Worm (Caenorhabditis elegans) whole organism, L4 larva: ENCODE data around the gene nspc-12.

ENCODE experiments used
- D1046.2 ChIP-seq: fragments of 200-800 bp; sonication (Bioruptor generic); IDR thresholded peaks from 2 replicates; pipeline ENCODE4 v1.3.6; 2022; ENCODE audit warnings: missing genetic modification characterization, missing compliant biosample characterization
- F26F4.8 ChIP-seq: fragments of 200-800 bp; sonication (Bioruptor generic); conservative IDR thresholded peaks from 2 replicates; pipeline ENCODE4 v1.3.6; 2022; ENCODE audit warnings: missing genetic modification characterization, missing compliant biosample characterization
- F44E2.7 ChIP-seq: fragments of 200-800 bp; sonication (Bioruptor generic); IDR thresholded peaks from 2 replicates; pipeline ENCODE4 v2.1.2; 2022; ENCODE audit warnings: missing genetic modification characterization, missing compliant biosample characterization
- F49E8.2 ChIP-seq: sonication (generic microtip); optimal IDR thresholded peaks from 2 replicates; lab custom pipeline; 2016; ENCODE audit warnings: missing compliant biosample characterization, mild to moderate bottlenecking, missing genetic modification characterization, borderline replicate concordance
- R02D3.7 ChIP-seq: fragments of 150-350 bp; sonication (generic microtip); optimal IDR thresholded peaks from 3 replicates; lab custom pipeline; 2014; ENCODE audit warnings: missing biosample characterization, missing genetic modification characterization
- T20F7.1 ChIP-seq: fragments of 200-800 bp; sonication (Bioruptor generic); optimal IDR thresholded peaks from 2 replicates; lab custom pipeline; 2018; ENCODE audit warnings: mild to moderate bottlenecking, missing genetic modification characterization, missing compliant biosample characterization
- T26A8.4 ChIP-seq: fragments of 200-800 bp; sonication (Bioruptor generic); IDR thresholded peaks from 2 replicates; pipeline ENCODE4 v1.3.6; 2022; ENCODE audit warnings: missing genetic modification characterization, missing compliant biosample characterization
- Y105C5A.15 ChIP-seq: fragments of 200-800 bp; sonication (Bioruptor generic); IDR thresholded peaks from 2 replicates; pipeline ENCODE4 v1.3.6; 2022; ENCODE audit warnings: missing genetic modification characterization, missing compliant biosample characterization
- Y5F2A.4 ChIP-seq: fragments of 200-800 bp; sonication (Bioruptor generic); optimal IDR thresholded peaks from 2 replicates; lab custom pipeline; 2018; ENCODE audit warnings: mild to moderate bottlenecking, missing genetic modification characterization, missing compliant biosample characterization
- aly-2 ChIP-seq: sonication (generic microtip); optimal IDR thresholded peaks from 2 replicates; lab custom pipeline; 2018; ENCODE audit warnings: missing biosample characterization, missing genetic modification characterization
- ama-1 ChIP-seq: fragments of 150-350 bp; optimal IDR thresholded peaks from 2 replicates; lab custom pipeline; 2014; ENCODE audit warnings: inconsistent platforms, mixed read lengths
- attf-4 ChIP-seq: sonication (generic microtip); optimal IDR thresholded peaks from 3 replicates; lab custom pipeline; 2017; ENCODE audit warnings: missing biosample characterization, missing genetic modification characterization
- ceh-28 ChIP-seq: fragments of 150-350 bp; optimal IDR thresholded peaks from 2 replicates; lab custom pipeline; 2014; ENCODE audit warnings: missing biosample characterization, missing genetic modification reagents, missing genetic modification characterization
- ceh-32 ChIP-seq: sonication (generic microtip); optimal IDR thresholded peaks from 2 replicates; lab custom pipeline; 2016; ENCODE audit warnings: mild to moderate bottlenecking, missing genetic modification characterization, missing compliant biosample characterization; ENCODE audit not compliant: poor library complexity
- ceh-44 ChIP-seq: fragments of 200-800 bp; sonication (Bioruptor generic); IDR thresholded peaks from 2 replicates; pipeline ENCODE4 v1.3.6; 2022; ENCODE audit warnings: missing genetic modification reagents, missing genetic modification characterization, missing compliant biosample characterization
- ceh-62 ChIP-seq: sonication (generic microtip); optimal IDR thresholded peaks from 2 replicates; lab custom pipeline; 2017; ENCODE audit warnings: missing biosample characterization, missing genetic modification characterization
- ceh-82 ChIP-seq: sonication (generic microtip); optimal IDR thresholded peaks from 2 replicates; lab custom pipeline; 2017; ENCODE audit warnings: missing biosample characterization, missing genetic modification characterization
- ctbp-1 ChIP-seq: fragments of 200-800 bp; sonication (Bioruptor generic); IDR thresholded peaks from 2 replicates; pipeline ENCODE4 v1.3.6; 2022; ENCODE audit warnings: missing genetic modification reagents, missing genetic modification characterization, missing compliant biosample characterization
- daf-19 ChIP-seq: fragments of 200-800 bp; sonication (Bioruptor generic); conservative IDR thresholded peaks from 2 replicates; pipeline ENCODE4 v1.3.6; 2022; ENCODE audit warnings: missing genetic modification characterization, missing compliant biosample characterization
- daf-8 ChIP-seq: fragments of 200-800 bp; sonication (Bioruptor generic); IDR thresholded peaks from 2 replicates; pipeline ENCODE4 v1.3.6; 2022; ENCODE audit warnings: missing genetic modification characterization, missing compliant biosample characterization
- dmd-6 ChIP-seq: fragments of 200-800 bp; sonication (Bioruptor generic); IDR thresholded peaks from 2 replicates; pipeline ENCODE4 v1.3.6; 2022; ENCODE audit warnings: missing genetic modification reagents, missing genetic modification characterization, missing compliant biosample characterization
- dve-1 ChIP-seq: sonication (generic microtip); optimal IDR thresholded peaks from 2 replicates; lab custom pipeline; 2017; ENCODE audit warnings: antibody characterized with exemption, mild to moderate bottlenecking, missing genetic modification characterization, missing compliant biosample characterization; ENCODE audit not compliant: insufficient read depth
- fkh-10 ChIP-seq: fragments of 150-350 bp; optimal IDR thresholded peaks from 2 replicates; lab custom pipeline; 2014; ENCODE audit warnings: missing biosample characterization, missing genetic modification reagents, missing genetic modification characterization
- fos-1 ChIP-seq: fragments of 150-350 bp; optimal IDR thresholded peaks from 2 replicates; lab custom pipeline; 2014; ENCODE audit warnings: missing biosample characterization, missing genetic modification characterization
- hlh-11 ChIP-seq: fragments of 200-800 bp; sonication (Bioruptor generic); optimal IDR thresholded peaks from 2 replicates; lab custom pipeline; 2018; ENCODE audit warnings: mild to moderate bottlenecking, missing genetic modification characterization, missing compliant biosample characterization
- hlh-30 ChIP-seq: sonication (generic microtip); optimal IDR thresholded peaks from 2 replicates; lab custom pipeline; 2017; ENCODE audit warnings: antibody characterized with exemption, mild to moderate bottlenecking, missing genetic modification characterization, missing compliant biosample characterization; ENCODE audit not compliant: insufficient read depth
- hmg-1.1 ChIP-seq: fragments of 200-800 bp; sonication (Bioruptor generic); IDR thresholded peaks from 2 replicates; pipeline ENCODE4 v1.3.6; 2022; ENCODE audit warnings: missing genetic modification reagents, missing genetic modification characterization, missing compliant biosample characterization
- lin-1 ChIP-seq: fragments of 200-800 bp; sonication (Bioruptor generic); IDR thresholded peaks from 2 replicates; pipeline ENCODE4 v1.3.6; 2022; ENCODE audit warnings: missing genetic modification reagents, missing genetic modification characterization, missing compliant biosample characterization
- lin-38 ChIP-seq: fragments of 200-800 bp; sonication (Bioruptor generic); IDR thresholded peaks from 2 replicates; pipeline ENCODE4 v1.3.6; 2022; ENCODE audit warnings: missing genetic modification reagents, missing genetic modification characterization, missing compliant biosample characterization
- madf-5 ChIP-seq, 2 experiments: fragments of 200-800 bp; sonication (Bioruptor generic); IDR thresholded peaks; 2 replicates each; pipeline ENCODE4 v1.3.6; 2022; ENCODE audit warnings: missing compliant biosample characterization in 2 of 2, missing genetic modification characterization in 2 of 2
- mxl-3 ChIP-seq: fragments of 200-800 bp; sonication (Bioruptor generic); optimal IDR thresholded peaks from 2 replicates; lab custom pipeline; 2018; ENCODE audit warnings: mild to moderate bottlenecking, missing genetic modification characterization, missing compliant biosample characterization
- nhr-10 ChIP-seq: fragments of 150-350 bp; optimal IDR thresholded peaks from 2 replicates; lab custom pipeline; 2014; ENCODE audit warnings: missing biosample characterization, missing genetic modification characterization
- nhr-11 ChIP-seq: fragments of 150-350 bp; optimal IDR thresholded peaks from 2 replicates; lab custom pipeline; 2014; ENCODE audit warnings: missing biosample characterization, missing genetic modification characterization
- nhr-25 ChIP-seq: sonication (generic microtip); optimal IDR thresholded peaks from 2 replicates; lab custom pipeline; 2017; ENCODE audit warnings: missing genetic modification characterization, mild to moderate bottlenecking, missing compliant biosample characterization, antibody characterized with exemption, moderate library complexity, borderline replicate concordance; ENCODE audit not compliant: insufficient read depth
- nhr-28 ChIP-seq: fragments of 150-350 bp; optimal IDR thresholded peaks from 2 replicates; lab custom pipeline; 2014; ENCODE audit warnings: missing biosample characterization, missing genetic modification characterization
- nhr-42 ChIP-seq: fragments of 200-800 bp; sonication (Bioruptor generic); IDR thresholded peaks from 2 replicates; pipeline ENCODE4 v1.3.6; 2022; ENCODE audit warnings: missing genetic modification characterization, missing compliant biosample characterization
- php-3 ChIP-seq: fragments of 200-800 bp; sonication (Bioruptor generic); IDR thresholded peaks from 2 replicates; pipeline ENCODE4 v1.3.6; 2022; ENCODE audit warnings: missing genetic modification reagents, missing genetic modification characterization, missing compliant biosample characterization
- sdz-12 ChIP-seq: fragments of 200-800 bp; sonication (Bioruptor generic); optimal IDR thresholded peaks from 2 replicates; lab custom pipeline; 2018; ENCODE audit warnings: mild to moderate bottlenecking, missing genetic modification characterization, missing compliant biosample characterization
- tra-1 ChIP-seq: fragments of 200-800 bp; sonication (Bioruptor generic); IDR thresholded peaks from 2 replicates; pipeline ENCODE4 v1.3.6; 2022; ENCODE audit warnings: missing genetic modification reagents, missing genetic modification characterization, missing compliant biosample characterization
- unc-130 ChIP-seq: sonication (generic microtip); optimal IDR thresholded peaks from 2 replicates; lab custom pipeline; 2016; ENCODE audit warnings: missing genetic modification reagents, missing genetic modification characterization, missing compliant biosample characterization
- unc-39 ChIP-seq: sonication (generic microtip); optimal IDR thresholded peaks from 2 replicates; lab custom pipeline; 2017; ENCODE audit warnings: missing biosample characterization, missing genetic modification characterization
- vab-7 ChIP-seq: fragments of 200-800 bp; sonication (Bioruptor generic); IDR thresholded peaks from 2 replicates; pipeline ENCODE4 v1.3.6; 2022; ENCODE audit warnings: missing genetic modification reagents, missing genetic modification characterization, missing compliant biosample characterization
- zip-11 ChIP-seq: fragments of 200-800 bp; sonication (Bioruptor generic); IDR thresholded peaks from 2 replicates; pipeline ENCODE4 v1.3.6; 2022; ENCODE audit warnings: missing genetic modification characterization, missing compliant biosample characterization
- zip-2 ChIP-seq: fragments of 150-350 bp; optimal IDR thresholded peaks from 2 replicates; lab custom pipeline; 2014; ENCODE audit warnings: missing biosample characterization, missing genetic modification characterization
- ztf-7 ChIP-seq: fragments of 150-350 bp; optimal IDR thresholded peaks from 2 replicates; lab custom pipeline; 2014; ENCODE audit warnings: missing biosample characterization, missing genetic modification characterization

The nspc-12 gene

DNA sequence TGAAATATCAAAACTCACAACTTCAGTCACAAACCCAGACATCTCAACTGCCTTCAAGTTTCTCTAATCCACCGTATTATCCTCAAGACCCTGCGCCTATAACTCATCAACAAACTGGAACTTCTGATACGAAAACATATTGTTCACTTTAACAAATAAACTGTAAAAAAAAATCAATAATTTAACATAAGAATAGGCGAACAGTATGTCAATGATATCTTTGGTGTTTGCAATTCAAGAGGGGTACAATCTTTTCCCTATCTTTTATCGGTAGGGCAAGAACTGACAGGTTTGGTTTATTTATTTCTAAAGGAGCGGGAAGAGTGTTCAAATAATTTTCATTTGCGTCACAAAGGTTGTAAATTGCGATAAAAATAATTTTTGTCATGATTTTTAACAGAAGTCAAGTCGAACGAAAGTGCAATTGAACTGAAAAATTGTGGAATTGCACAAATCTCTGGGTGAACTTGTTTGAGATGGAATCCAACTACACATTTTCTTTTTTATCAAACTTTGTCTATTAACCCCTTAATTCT is 6.5 kb upstream of the nspc-12 start (continued):
- TF ChIP-seq ctbp-1 (GFP tag; lab: Robert Waterston, UW) = peak; percentile 98
- TF ChIP-seq lin-38 (GFP tag; lab: Robert Waterston, UW) = peak; percentile 84
- peak; percentile 96 for TF ChIP-seq zip-2 (tag; lab: Kevin White, UChicago)
- peak; percentile 100 for TF ChIP-seq dve-1
- peak; percentile 72 for TF ChIP-seq ceh-82 (tag; lab: Kevin White, UChicago)
- TF ChIP-seq php-3 (GFP tag; lab: Robert Waterston, UW) = peak; percentile 93; the same call in 1 of the 2 replicates
- no peak for TF ChIP-seq sdz-12 (GFP tag; lab: Kevin White, UChicago)
- TF ChIP-seq F26F4.8 = no peak
- TF ChIP-seq madf-5 (GFP tag; IDR thresholded peaks at IDR 0.05; lab: Robert Waterston, UW) = peak in 1 of 2 experiments; percentile 85; a peak in 1 of 4 replicates
- peak; percentile 96 for TF ChIP-seq hlh-11 (tag; lab: Kevin White, UChicago)
- peak; percentile 95 for TF ChIP-seq ztf-7 (tag; lab: Kevin White, UChicago)
- TF ChIP-seq Y105C5A.15 = peak; percentile 70; the same call in 1 of the 2 replicates
- peak; percentile 99 for TF ChIP-seq T26A8.4
- peak; percentile 87; the same call in 1 of the 2 replicates for TF ChIP-seq D1046.2 (GFP tag; lab: Robert Waterston, UW)
- peak; percentile 93 for TF ChIP-seq hlh-30
- peak; percentile 50 for TF ChIP-seq attf-4
- TF ChIP-seq fos-1 (tag; lab: Kevin White, UChicago) = peak; percentile 98
- TF ChIP-seq aly-2 (tag; lab: Kevin White, UChicago) = no peak
- TF ChIP-seq Y5F2A.4 (GFP tag; lab: Kevin White, UChicago) = peak; percentile 90
- peak; percentile 32 for TF ChIP-seq R02D3.7
- TF ChIP-seq nhr-25 (tag; lab: Kevin White, UChicago) = peak; percentile 84
- TF ChIP-seq nhr-42 (GFP tag; lab: Robert Waterston, UW) = peak; percentile 97
- peak; percentile 91 for TF ChIP-seq nhr-28
- TF ChIP-seq ceh-32 (tag; lab: Kevin White, UChicago) = peak; percentile 89
- TF ChIP-seq F49E8.2 (tag; lab: Kevin White, UChicago) = peak; percentile 39
- TF ChIP-seq unc-39 (tag; lab: Kevin White, UChicago) = peak; percentile 38
- peak; percentile 89 for TF ChIP-seq mxl-3 (GFP tag; lab: Kevin White, UChicago)
- peak; percentile 94 for TF ChIP-seq T20F7.1 (GFP tag; lab: Kevin White, UChicago)
- TF ChIP-seq F44E2.7 (GFP tag; lab: Robert Waterston, UW) = no peak
- TF ChIP-seq lin-1 (GFP tag; lab: Robert Waterston, UW) = peak; percentile 92
- peak; percentile 98 for TF ChIP-seq ceh-28

- TF ChIP-seq vab-7 (GFP tag; lab: Robert Waterston, UW) (no peak), daf-19 (no peak), daf-8 (no peak), hmg-1.1 (GFP tag; lab: Robert Waterston, UW) (no peak), ceh-62 (tag; lab: Kevin White, UChicago) (no peak), tra-1 (GFP tag; lab: Robert Waterston, UW) (no peak), nhr-10 (tag; lab: Kevin White, UChicago) (no peak), lin-1 (GFP tag; lab: Robert Waterston, UW) (no peak), fkh-10 (no peak), ceh-44 (GFP tag; lab: Robert Waterston, UW) (no peak), T26A8.4 (no peak), unc-130 (no peak), ama-1 (no peak), dmd-6 (no peak), nhr-11 (no peak), zip-11 (GFP tag; lab: Robert Waterston, UW) (no peak)
- TF ChIP-seq, all 104 proteins: peak for 0
Observed at ce11 chrX:12360444-12360843, 4.0 kb upstream of the nspc-12 start, which contains the start of the genes nspc-15 and F19H6.6. nspc-15 (plus strand) TSS chrX:12360744. F19H6.6 (plus strand) TSS chrX:12360827.
